Fruit fly (Drosophila melanogaster) whole organism, embryonic: ENCODE results near the gene Chchd3.

Experiments
- BEAF-32 ChIP-seq: fragments of 200-800 bp; sonication (Bioruptor generic); optimal IDR thresholded peaks from 3 replicates; lab custom pipeline; 2017; ENCODE audit warnings: missing biosample characterization, missing genetic modification characterization, mild to moderate bottlenecking, moderate library complexity, missing genetic modification reagents
- CG10321 ChIP-seq: fragments of 200-800 bp; sonication (Bioruptor generic); IDR thresholded peaks from 2 replicates; pipeline ENCODE4 v1.3.6; 2022; ENCODE audit warnings: missing biosample characterization, missing genetic modification characterization
- CG11560 ChIP-seq: fragments of 200-800 bp; sonication (Bioruptor generic); IDR thresholded peaks from 3 replicates; pipeline ENCODE4 v1.3.6; 2022; ENCODE audit warnings: missing biosample characterization, missing genetic modification characterization
- CG12071 ChIP-seq: fragments of 200-800 bp; sonication (Bioruptor generic); optimal IDR thresholded peaks from 3 replicates; lab custom pipeline; 2018; ENCODE audit warnings: missing biosample characterization, mild to moderate bottlenecking, missing genetic modification characterization
- CG12659 ChIP-seq: fragments of 200-800 bp; sonication (Bioruptor generic); optimal IDR thresholded peaks from 3 replicates; lab custom pipeline; 2017; ENCODE audit warnings: mild to moderate bottlenecking, missing biosample characterization, missing genetic modification reagents, missing genetic modification characterization
- CG12942 ChIP-seq: fragments of 200-800 bp; sonication (Bioruptor generic); optimal IDR thresholded peaks from 3 replicates; lab custom pipeline; 2016; ENCODE audit warnings: missing biosample characterization, missing genetic modification characterization
- CG15601 ChIP-seq: fragments of 200-800 bp; sonication (Bioruptor generic); optimal IDR thresholded peaks from 3 replicates; lab custom pipeline; 2019; ENCODE audit warnings: missing biosample characterization, mild to moderate bottlenecking, missing genetic modification characterization, moderate library complexity
- CG17186 ChIP-seq: fragments of 200-800 bp; sonication (Bioruptor generic); optimal IDR thresholded peaks from 3 replicates; lab custom pipeline; 2017; ENCODE audit warnings: missing biosample characterization, missing genetic modification reagents, missing genetic modification characterization
- CG18476 ChIP-seq: fragments of 200-800 bp; sonication (Bioruptor generic); optimal IDR thresholded peaks from 2 replicates; lab custom pipeline; 2016; ENCODE audit warnings: missing biosample characterization, mild to moderate bottlenecking, missing genetic modification characterization
- CG31388 ChIP-seq: fragments of 200-800 bp; sonication (Bioruptor generic); optimal IDR thresholded peaks from 2 replicates; lab custom pipeline; 2016; ENCODE audit warnings: missing biosample characterization, missing genetic modification characterization
- CG6175 ChIP-seq: fragments of 200-800 bp; sonication (Bioruptor generic); IDR thresholded peaks from 3 replicates; pipeline ENCODE4 v1.3.6; 2022; ENCODE audit warnings: missing biosample characterization, missing genetic modification characterization
- CG7271 ChIP-seq: fragments of 200-800 bp; sonication (Bioruptor generic); optimal IDR thresholded peaks from 2 replicates; lab custom pipeline; 2018; ENCODE audit warnings: missing biosample characterization, mild to moderate bottlenecking, missing genetic modification characterization, moderate library complexity
- CG7745 ChIP-seq: fragments of 200-800 bp; sonication (Bioruptor generic); optimal IDR thresholded peaks from 2 replicates; lab custom pipeline; 2018; ENCODE audit warnings: missing biosample characterization, mild to moderate bottlenecking, missing genetic modification characterization, moderate library complexity
- CG7987 ChIP-seq: fragments of 200-800 bp; sonication (Bioruptor generic); optimal IDR thresholded peaks from 2 replicates; lab custom pipeline; 2018; ENCODE audit warnings: missing biosample characterization, mild to moderate bottlenecking, missing genetic modification characterization, moderate library complexity
- CG8944 ChIP-seq: fragments of 200-800 bp; sonication (Bioruptor generic); optimal IDR thresholded peaks from 3 replicates; lab custom pipeline; 2016; ENCODE audit warnings: missing biosample characterization, missing genetic modification characterization
- Chrac-16 ChIP-seq: fragments of 200-800 bp; sonication (Bioruptor generic); optimal IDR thresholded peaks from 3 replicates; lab custom pipeline; 2016; ENCODE audit warnings: missing biosample characterization, missing genetic modification characterization
- CoRest ChIP-seq: fragments of 200-800 bp; sonication (Bioruptor generic); optimal IDR thresholded peaks from 3 replicates; lab custom pipeline; 2018; ENCODE audit warnings: missing biosample characterization, mild to moderate bottlenecking, missing genetic modification characterization, moderate library complexity
- CrebB ChIP-seq: fragments of 200-800 bp; sonication (Bioruptor generic); optimal IDR thresholded peaks from 3 replicates; lab custom pipeline; 2018; ENCODE audit warnings: missing biosample characterization, mild to moderate bottlenecking, missing genetic modification characterization
- Fer1 ChIP-seq: fragments of 200-800 bp; sonication (Bioruptor generic); optimal IDR thresholded peaks from 2 replicates; lab custom pipeline; 2017; ENCODE audit warnings: missing biosample characterization, mild to moderate bottlenecking, missing genetic modification characterization
- Fer2 ChIP-seq: fragments of 200-800 bp; sonication (Bioruptor generic); optimal IDR thresholded peaks from 2 replicates; lab custom pipeline; 2018; ENCODE audit warnings: missing biosample characterization, mild to moderate bottlenecking, missing genetic modification characterization, moderate library complexity
- Gug ChIP-seq: fragments of 200-800 bp; sonication (Bioruptor generic); IDR thresholded peaks from 4 replicates; pipeline ENCODE4 v1.3.6; 2022; ENCODE audit warnings: missing biosample characterization, missing genetic modification characterization
- Hr3 ChIP-seq: fragments of 200-800 bp; sonication (Bioruptor generic); optimal IDR thresholded peaks from 3 replicates; lab custom pipeline; 2016; ENCODE audit warnings: missing biosample characterization, missing genetic modification characterization
- Hsf ChIP-seq: fragments of 200-800 bp; sonication (Bioruptor generic); optimal IDR thresholded peaks from 3 replicates; lab custom pipeline; 2016; ENCODE audit warnings: missing biosample characterization, missing genetic modification characterization
- Lhr ChIP-seq: fragments of 200-800 bp; sonication (Bioruptor generic); optimal IDR thresholded peaks from 3 replicates; lab custom pipeline; 2017; ENCODE audit warnings: mild to moderate bottlenecking, missing biosample characterization, missing genetic modification reagents, missing genetic modification characterization
- Xbp1 ChIP-seq: fragments of 200-800 bp; sonication (Bioruptor generic); optimal IDR thresholded peaks from 3 replicates; lab custom pipeline; 2016; ENCODE audit warnings: missing biosample characterization, mild to moderate bottlenecking, missing genetic modification characterization
- Xrp1 ChIP-seq: fragments of 200-800 bp; sonication (Bioruptor generic); IDR thresholded peaks from 2 replicates; pipeline ENCODE4 v1.3.6; 2022; ENCODE audit warnings: missing biosample characterization, missing genetic modification characterization
- YL-1 ChIP-seq: fragments of 200-800 bp; sonication (Bioruptor generic); optimal IDR thresholded peaks from 3 replicates; lab custom pipeline; 2017; ENCODE audit warnings: missing biosample characterization, mild to moderate bottlenecking, missing genetic modification characterization
- ash1 ChIP-seq: fragments of 200-800 bp; sonication (Bioruptor generic); optimal IDR thresholded peaks from 2 replicates; lab custom pipeline; 2018; ENCODE audit warnings: missing biosample characterization, mild to moderate bottlenecking, missing genetic modification characterization
- crc ChIP-seq: fragments of 200-800 bp; sonication (Bioruptor generic); optimal IDR thresholded peaks from 2 replicates; lab custom pipeline; 2016; ENCODE audit warnings: missing biosample characterization, missing genetic modification characterization
- crol ChIP-seq: fragments of 200-800 bp; sonication (Bioruptor generic); IDR thresholded peaks from 2 replicates; pipeline ENCODE4 v1.3.6; 2022; ENCODE audit warnings: missing biosample characterization, missing genetic modification characterization
- gcm ChIP-seq: fragments of 200-800 bp; sonication (Bioruptor generic); optimal IDR thresholded peaks from 2 replicates; lab custom pipeline; 2019; ENCODE audit warnings: missing biosample characterization, mild to moderate bottlenecking, missing genetic modification characterization, moderate library complexity
- gfzf ChIP-seq: fragments of 200-800 bp; sonication (Bioruptor generic); optimal IDR thresholded peaks from 2 replicates; lab custom pipeline; 2016; ENCODE audit warnings: missing biosample characterization, mild to moderate bottlenecking, missing genetic modification characterization, moderate library complexity
- grau ChIP-seq: fragments of 200-800 bp; optimal IDR thresholded peaks from 3 replicates; lab custom pipeline; 2019; ENCODE audit warnings: missing biosample characterization, mild to moderate bottlenecking, missing genetic modification characterization, moderate library complexity
- hbn ChIP-seq: fragments of 200-800 bp; sonication (Bioruptor generic); IDR thresholded peaks from 2 replicates; pipeline ENCODE4 v1.3.6; 2022; ENCODE audit warnings: missing biosample characterization, missing genetic modification characterization; ENCODE audit not compliant: partially characterized antibody
- ken ChIP-seq: fragments of 200-800 bp; sonication (Bioruptor generic); IDR thresholded peaks from 3 replicates; pipeline ENCODE4 v1.3.6; 2022; ENCODE audit warnings: missing biosample characterization, missing genetic modification characterization
- knrl ChIP-seq: fragments of 200-800 bp; sonication (Bioruptor generic); IDR thresholded peaks from 3 replicates; pipeline ENCODE4 v1.3.6; 2022; ENCODE audit warnings: missing biosample characterization, missing genetic modification characterization; ENCODE audit not compliant: partially characterized antibody
- mld ChIP-seq: fragments of 200-800 bp; sonication (Bioruptor generic); IDR thresholded peaks from 3 replicates; pipeline ENCODE4 v1.3.6; 2022; ENCODE audit warnings: missing biosample characterization, missing genetic modification characterization; ENCODE audit not compliant: partially characterized antibody
- p53 ChIP-seq: fragments of 200-800 bp; sonication (Bioruptor generic); optimal IDR thresholded peaks from 2 replicates; lab custom pipeline; 2016; ENCODE audit warnings: missing biosample characterization, missing genetic modification characterization
- prd ChIP-seq, 3 experiments: fragments of >200 bp in 2 of 3; fragments of 200-800 bp in 1 of 3; sonication (Bioruptor generic) in 1 of 3; optimal IDR thresholded peaks in 2 of 3; IDR thresholded peaks in 1 of 3; 2 replicates in 2 of 3; 3 replicates in 1 of 3; pipeline versions ENCODE4 v1.3.6 to Lab custom; 2017 to 2022; ENCODE audit warnings: missing biosample characterization in 1 of 3, missing genetic modification characterization in 1 of 3
- sd ChIP-seq: fragments of 200-800 bp; sonication (Bioruptor generic); optimal IDR thresholded peaks from 3 replicates; lab custom pipeline; 2018; ENCODE audit warnings: missing biosample characterization, mild to moderate bottlenecking, missing genetic modification characterization, moderate library complexity
- sens ChIP-seq: fragments of 200-800 bp; sonication (Bioruptor generic); peaks from one replicate; lab custom pipeline; 2016; ENCODE audit warnings: missing biosample characterization, missing genetic modification characterization
- sima ChIP-seq: fragments of 200-800 bp; sonication (Bioruptor generic); optimal IDR thresholded peaks from 2 replicates; lab custom pipeline; 2016; ENCODE audit warnings: missing biosample characterization, missing genetic modification characterization
- sna ChIP-seq: fragments of 200-800 bp; sonication (Bioruptor generic); IDR thresholded peaks from 2 replicates; pipeline ENCODE4 v1.3.6; 2022; ENCODE audit warnings: missing biosample characterization, missing genetic modification characterization; ENCODE audit not compliant: partially characterized antibody
- sob ChIP-seq: fragments of 200-800 bp; sonication (Bioruptor generic); IDR thresholded peaks from 2 replicates; pipeline ENCODE4 v1.3.6; 2022; ENCODE audit warnings: missing biosample characterization, missing genetic modification characterization
- ssp ChIP-seq: fragments of 200-800 bp; sonication (Bioruptor generic); IDR thresholded peaks from 2 replicates; pipeline ENCODE4 v1.3.6; 2022; ENCODE audit warnings: missing biosample characterization, missing genetic modification characterization
- ttk ChIP-seq: fragments of 200-800 bp; sonication (Bioruptor generic); IDR thresholded peaks from 2 replicates; pipeline ENCODE4 v2.1.2; 2022; ENCODE audit warnings: missing biosample characterization, missing genetic modification characterization
- usp ChIP-seq: fragments of >200 bp; optimal IDR thresholded peaks from 2 replicates; lab custom pipeline; 2017; ENCODE audit warnings: missing biosample characterization, missing genetic modification characterization
- zfh1 ChIP-seq: fragments of 200-800 bp; sonication (Bioruptor generic); IDR thresholded peaks from 3 replicates; pipeline ENCODE4 v1.3.6; 2022; ENCODE audit warnings: missing biosample characterization, missing genetic modification characterization

Gene Chchd3

dm6 chr3R:31060708-31061625, 7.3 kb upstream of the Chchd3 start, which contains the start of gene dco (continued):
- TF ChIP-seq CG18476 (GFP tag; lab: Kevin White, UChicago) (peak; percentile 9), CG12942 (GFP tag; lab: Kevin White, UChicago) (peak; percentile 24), Chrac-16 (peak; percentile 77), usp (GFP tag; lab: Kevin White, UChicago) (no peak), prd (optimal IDR thresholded peaks at IDR 0.05; lab: Kevin White, UChicago) (no peak), prd (GFP tag; IDR thresholded peaks at IDR 0.05; lab: Robert Waterston, UW) (peak; percentile 89), CG8944 (peak; percentile 93), CG7271 (tag; lab: Kevin White, UChicago) (no peak), gfzf (peak; percentile 93), CG7987 (peak; percentile 81), hbn (GFP tag; lab: Robert Waterston, UW) (no peak), CG12071 (no peak), CG15601 (tag; lab: Kevin White, UChicago) (no peak), CG31388 (GFP tag; lab: Kevin White, UChicago) (peak; percentile 42), Lhr (GFP tag; lab: Kevin White, UChicago) (peak; percentile 95), zfh1 (peak; percentile 89), ken (GFP tag; lab: Robert Waterston, UW) (peak; percentile 86), CG10321 (peak; percentile 96), CG6175 (peak; percentile 19; the same call in 1 of the 3 replicates), Fer1 (GFP tag; lab: Kevin White, UChicago) (peak; percentile 5), sima (GFP tag; lab: Kevin White, UChicago) (no peak), sob (GFP tag; lab: Robert Waterston, UW) (peak; percentile 78), CG17186 (GFP tag; lab: Kevin White, UChicago) (peak; percentile 47), mld (GFP tag; lab: Robert Waterston, UW) (no peak), CG11560 (peak; percentile 83), Xrp1 (peak; percentile 61), grau (tag; lab: Kevin White, UChicago) (peak; percentile 60), Hsf (GFP tag; lab: Kevin White, UChicago) (peak; percentile 79), ttk (GFP tag; lab: Robert Waterston, UW) (peak; percentile 77; the same call in 1 of the 2 replicates), Gug (peak; percentile 93), crc (GFP tag; lab: Kevin White, UChicago) (no peak), sd (tag; lab: Kevin White, UChicago) (peak; percentile 25), CrebB (tag; lab: Kevin White, UChicago) (no peak), gcm (GFP tag; lab: Kevin White, UChicago) (no peak), BEAF-32 (GFP tag; lab: Kevin White, UChicago) (peak; percentile 41), CoRest (peak; percentile 65), sens (GFP tag; lab: Kevin White, UChicago) (peak; percentile 84), ssp (GFP tag; lab: Robert Waterston, UW) (peak; percentile 82), Hr3 (GFP tag; lab: Kevin White, UChicago) (peak; percentile 73), CG7745 (tag; lab: Kevin White, UChicago) (no peak), sna (no peak), crol (GFP tag; lab: Robert Waterston, UW) (0 out of 2 replicates have a peak, but pooled peaks have one; percentile 4), Fer2 (peak; percentile 14), ash1 (peak; percentile 49), Xbp1 (GFP tag; lab: Kevin White, UChicago) (peak; percentile 91), p53 (GFP tag; lab: Kevin White, UChicago) (peak; percentile 12), YL-1 (peak; percentile 89), knrl (GFP tag; lab: Robert Waterston, UW) (peak; percentile 22; the same call in 1 of the 3 replicates), CG12659 (peak; percentile 58)
